Worm (Caenorhabditis elegans): ENCODE data around the gene tag-124.

Gene tag-124

ce11 chrII:9557437-9558150 is 33.5 kb upstream of the tag-124 start, which contains the start of gene zfp-2:
TSS of gene zfp-2 (plus strand) at chrII:9557650.
- TF ChIP-seq lsy-2 (tag; optimal IDR thresholded peaks at IDR 0.05) = peak; percentile 12 to 57
- no peak for TF ChIP-seq nhr-28 (tag; optimal IDR thresholded peaks at IDR 0.05)
- TF ChIP-seq ceh-82 (tag; optimal IDR thresholded peaks at IDR 0.05) = peak in 1 of 3 experiments; percentile 0
- TF ChIP-seq unc-30 (tag; optimal IDR thresholded peaks at IDR 0.05) = no peak
- no peak for TF ChIP-seq lir-3 (tag; optimal IDR thresholded peaks at IDR 0.05; ENCODE audit: poor library complexity)
- peak; percentile 31 to 43 for TF ChIP-seq efl-1 (optimal IDR thresholded peaks at IDR 0.05)
- peak; percentile 31 to 89 for TF ChIP-seq efl-1 (GFP tag; optimal IDR thresholded peaks at IDR 0.05 in 1 of 2)
- no peak for TF ChIP-seq sptf-1 (tag; optimal IDR thresholded peaks at IDR 0.05)
- no peak for TF ChIP-seq lin-39 (tag; optimal IDR thresholded peaks at IDR 0.05)
- TF ChIP-seq lin-35 (GFP tag; optimal IDR thresholded peaks at IDR 0.05) = peak; percentile 26 to 37
- no peak for TF ChIP-seq ceh-88 (GFP tag; IDR thresholded peaks at IDR 0.05)
- peak; percentile 5 for TF ChIP-seq nhr-20 (tag; optimal IDR thresholded peaks at IDR 0.05)
- peak; percentile 26 for TF ChIP-seq snu-23 (GFP tag; optimal IDR thresholded peaks at IDR 0.05)
- no peak for TF ChIP-seq ceh-63 (GFP tag; optimal IDR thresholded peaks at IDR 0.05)
- TF ChIP-seq ceh-90 (tag; optimal IDR thresholded peaks at IDR 0.05) = no peak
- TF ChIP-seq blmp-1 (tag; optimal IDR thresholded peaks at IDR 0.05) = peak; percentile 21
- TF ChIP-seq hpl-2 (GFP tag; optimal IDR thresholded peaks at IDR 0.05) = no peak
- no peak for TF ChIP-seq aha-1 (tag; optimal IDR thresholded peaks at IDR 0.05)
- no peak for TF ChIP-seq grh-1 (GFP tag; IDR thresholded peaks at IDR 0.05)
- peak in 2 of 3 experiments; percentile 5 to 44 for TF ChIP-seq dpl-1 (GFP tag; optimal IDR thresholded peaks at IDR 0.05)
- TF ChIP-seq nhr-71 (tag; optimal IDR thresholded peaks at IDR 0.05) = peak; percentile 3
- no peak for TF ChIP-seq C16A3.4 (tag; optimal IDR thresholded peaks at IDR 0.05)
- TF ChIP-seq skn-1 (tag; optimal IDR thresholded peaks at IDR 0.05) = no peak
- no peak for TF ChIP-seq swsn-7 (tag; optimal IDR thresholded peaks at IDR 0.05)
- TF ChIP-seq efl-3 (GFP tag; optimal IDR thresholded peaks at IDR 0.05) = no peak

ce11 chrII:9558906-9559305 is 32.2 kb upstream of the tag-124 start:
- TF ChIP-seq lin-39 (tag; optimal IDR thresholded peaks at IDR 0.05) (no peak), lin-15B (tag; optimal IDR thresholded peaks at IDR 0.05) (no peak), pqm-1 (tag; optimal IDR thresholded peaks at IDR 0.05) (no peak), nhr-47 (tag; optimal IDR thresholded peaks at IDR 0.05) (no peak), sptf-1 (tag; optimal IDR thresholded peaks at IDR 0.05) (no peak), ceh-90 (tag; optimal IDR thresholded peaks at IDR 0.05) (no peak), mef-2 (tag; optimal IDR thresholded peaks at IDR 0.05) (no peak), nhr-84 (tag; optimal IDR thresholded peaks at IDR 0.05) (no peak)

- TF ChIP-seq rnt-1 (tag; optimal IDR thresholded peaks at IDR 0.05) (no peak), efl-1 (optimal IDR thresholded peaks at IDR 0.05) (no peak), efl-1 (GFP tag; optimal IDR thresholded peaks at IDR 0.05 in 1 of 2) (peak in 1 of 2 experiments; percentile 55)
Measured at ce11 chrII:9559929-9560328, 31.2 kb upstream of the tag-124 start, which contains the start of gene F35H8.4. TSS of gene F35H8.4 (minus strand) at chrII:9560029.

ce11 chrII:9560895-9561294 is 30.2 kb upstream of the tag-124 start:
- TF ChIP-seq pag-3 (tag; optimal IDR thresholded peaks at IDR 0.05; ENCODE audit: borderline replicate concordance, insufficient read depth) = no peak
- no peak for TF ChIP-seq fkh-10 (GFP tag; optimal IDR thresholded peaks at IDR 0.05)
- TF ChIP-seq nhr-237 (tag; optimal IDR thresholded peaks at IDR 0.05) = no peak
- no peak for TF ChIP-seq fkh-8 (tag; optimal IDR thresholded peaks at IDR 0.05)
- TF ChIP-seq lin-35 (GFP tag; optimal IDR thresholded peaks at IDR 0.05) = peak in 1 of 2 experiments; percentile 36
- no peak for TF ChIP-seq C16A3.4 (tag; optimal IDR thresholded peaks at IDR 0.05)
- TF ChIP-seq nhr-85 (tag) = peak; percentile 94
- TF ChIP-seq mef-2 (tag; optimal IDR thresholded peaks at IDR 0.05) = no peak
- TF ChIP-seq ztf-11 (tag; optimal IDR thresholded peaks at IDR 0.05) = no peak
- no peak for TF ChIP-seq sox-4 (tag; optimal IDR thresholded peaks at IDR 0.05)
- peak; percentile 47 for TF ChIP-seq nhr-71 (tag; optimal IDR thresholded peaks at IDR 0.05)
- no peak for TF ChIP-seq swsn-7 (tag; optimal IDR thresholded peaks at IDR 0.05)
- peak; percentile 47 for TF ChIP-seq mep-1 (tag; optimal IDR thresholded peaks at IDR 0.05)
- TF ChIP-seq mab-9 (GFP tag; IDR thresholded peaks at IDR 0.05) = no peak
- no peak for TF ChIP-seq lir-3 (tag; optimal IDR thresholded peaks at IDR 0.05; ENCODE audit: poor library complexity)
- no peak for TF ChIP-seq hpl-2 (GFP tag; optimal IDR thresholded peaks at IDR 0.05)
- TF ChIP-seq snu-23 (GFP tag; optimal IDR thresholded peaks at IDR 0.05) = peak; percentile 60
- TF ChIP-seq sptf-1 (tag; optimal IDR thresholded peaks at IDR 0.05) = no peak
- peak; percentile 15 for TF ChIP-seq blmp-1 (tag; optimal IDR thresholded peaks at IDR 0.05)
- peak; percentile 12 for TF ChIP-seq tbx-2 (tag; optimal IDR thresholded peaks at IDR 0.05)
- TF ChIP-seq lsy-2 (tag; optimal IDR thresholded peaks at IDR 0.05) = peak; percentile 22 to 36
- TF ChIP-seq grh-1 (GFP tag; IDR thresholded peaks at IDR 0.05) = peak; percentile 73
- TF ChIP-seq lin-14 (GFP tag; optimal IDR thresholded peaks at IDR 0.05) = peak; percentile 72
- no peak for TF ChIP-seq rnt-1 (tag; optimal IDR thresholded peaks at IDR 0.05)
- TF ChIP-seq zip-4 (GFP tag; optimal IDR thresholded peaks at IDR 0.05) = no peak
- no peak for TF ChIP-seq unc-62 (GFP tag; optimal IDR thresholded peaks at IDR 0.05)
- no peak for TF ChIP-seq ceh-88 (GFP tag; IDR thresholded peaks at IDR 0.05)
